Worm (Caenorhabditis elegans) whole organism, late embryonic: ENCODE measurements around the gene msp-64.
A peak's percentile ranks its signal among the peaks of the same experiment; 100 is the strongest.

ENCODE experiments used
- C38D4.7 ChIP-seq: fragments of 200-800 bp; sonication (Bioruptor generic); optimal IDR thresholded peaks from 2 replicates; lab custom pipeline; 2018; ENCODE audit warnings: mild to moderate bottlenecking, missing genetic modification characterization, moderate library complexity, missing compliant biosample characterization
- K09A11.1 ChIP-seq: sonication (generic microtip); optimal IDR thresholded peaks from 2 replicates; lab custom pipeline; 2017; ENCODE audit warnings: antibody characterized with exemption, mild to moderate bottlenecking, missing genetic modification characterization, missing compliant biosample characterization; ENCODE audit not compliant: insufficient read depth
- T23F11.4 ChIP-seq: fragments of 200-800 bp; sonication (Bioruptor generic); optimal IDR thresholded peaks from 2 replicates; lab custom pipeline; 2018; ENCODE audit warnings: mild to moderate bottlenecking, missing genetic modification characterization, missing compliant biosample characterization
- Y22D7AL.16 ChIP-seq: sonication (generic microtip); optimal IDR thresholded peaks from 2 replicates; lab custom pipeline; 2016; ENCODE audit warnings: missing genetic modification characterization, missing compliant biosample characterization
- ceh-14 ChIP-seq: sonication (generic microtip); optimal IDR thresholded peaks from 2 replicates; lab custom pipeline; 2016; ENCODE audit warnings: missing genotype, missing genetic modification characterization, missing compliant biosample characterization
- ceh-19 ChIP-seq: fragments of 200-800 bp; sonication (Bioruptor generic); optimal IDR thresholded peaks from 2 replicates; lab custom pipeline; 2018; ENCODE audit warnings: mild to moderate bottlenecking, missing genetic modification characterization, missing compliant biosample characterization
- ceh-2 ChIP-seq: sonication (generic microtip); optimal IDR thresholded peaks from 2 replicates; lab custom pipeline; 2016; ENCODE audit warnings: missing genotype, missing genetic modification characterization, missing compliant biosample characterization
- ceh-24 ChIP-seq: sonication (generic microtip); optimal IDR thresholded peaks from 2 replicates; lab custom pipeline; 2016; ENCODE audit warnings: mild to moderate bottlenecking, missing genetic modification characterization, missing compliant biosample characterization
- ceh-30 ChIP-seq: fragments of 150-350 bp; optimal IDR thresholded peaks from 2 replicates; lab custom pipeline; 2014; ENCODE audit warnings: missing biosample characterization, missing genetic modification characterization
- dmd-4 ChIP-seq: sonication (generic microtip); optimal IDR thresholded peaks from 2 replicates; lab custom pipeline; 2016; ENCODE audit warnings: borderline replicate concordance, missing genetic modification characterization, missing compliant biosample characterization
- dve-1 ChIP-seq: sonication (generic microtip); optimal IDR thresholded peaks from 2 replicates; lab custom pipeline; 2017; ENCODE audit warnings: antibody characterized with exemption, mild to moderate bottlenecking, missing genetic modification characterization, missing compliant biosample characterization
- ets-4 ChIP-seq: sonication (generic microtip); optimal IDR thresholded peaks from 2 replicates; lab custom pipeline; 2016; ENCODE audit warnings: missing genetic modification characterization, missing compliant biosample characterization
- fax-1 ChIP-seq: sonication (generic microtip); optimal IDR thresholded peaks from 2 replicates; lab custom pipeline; 2016; ENCODE audit warnings: missing genotype, missing genetic modification characterization, missing compliant biosample characterization
- fkh-6 ChIP-seq: sonication (generic microtip); optimal IDR thresholded peaks from 2 replicates; lab custom pipeline; 2016; ENCODE audit warnings: missing genetic modification characterization, missing compliant biosample characterization
- hlh-13 ChIP-seq: fragments of 200-800 bp; sonication (Bioruptor generic); optimal IDR thresholded peaks from 2 replicates; lab custom pipeline; 2018; ENCODE audit warnings: mild to moderate bottlenecking, missing genetic modification characterization, missing compliant biosample characterization
- hlh-15 ChIP-seq: sonication (generic microtip); optimal IDR thresholded peaks from 2 replicates; lab custom pipeline; 2016; ENCODE audit warnings: missing genetic modification characterization, missing compliant biosample characterization
- hlh-6 ChIP-seq: sonication (generic microtip); optimal IDR thresholded peaks from 2 replicates; lab custom pipeline; 2016; ENCODE audit warnings: missing genotype, missing genetic modification characterization, missing compliant biosample characterization
- hlh-8 ChIP-seq: sonication (generic microtip); optimal IDR thresholded peaks from 2 replicates; lab custom pipeline; 2016; ENCODE audit warnings: missing genotype, missing genetic modification characterization, missing compliant biosample characterization
- npax-4 ChIP-seq: sonication (generic microtip); optimal IDR thresholded peaks from 2 replicates; lab custom pipeline; 2016; ENCODE audit warnings: missing genetic modification characterization, missing compliant biosample characterization
- pax-1 ChIP-seq: fragments of 150-350 bp; optimal IDR thresholded peaks from 2 replicates; lab custom pipeline; 2014; ENCODE audit warnings: missing biosample characterization, missing genetic modification characterization
- pha-2 ChIP-seq: sonication (generic microtip); optimal IDR thresholded peaks from 2 replicates; lab custom pipeline; 2017; ENCODE audit warnings: mild to moderate bottlenecking, missing genetic modification characterization, missing compliant biosample characterization
- pqm-1 ChIP-seq: sonication (generic microtip); optimal IDR thresholded peaks from 2 replicates; lab custom pipeline; 2016; ENCODE audit warnings: missing genetic modification characterization, missing compliant biosample characterization
- ref-2 ChIP-seq: sonication (generic microtip); optimal IDR thresholded peaks from 2 replicates; lab custom pipeline; 2016; ENCODE audit warnings: missing genetic modification characterization, missing compliant biosample characterization
- sox-2 ChIP-seq: fragments of 200-800 bp; sonication (Bioruptor generic); IDR thresholded peaks from 2 replicates; pipeline ENCODE4 v1.3.6; 2022; ENCODE audit warnings: missing genetic modification reagents, missing genetic modification characterization, missing compliant biosample characterization
- syd-9 ChIP-seq: sonication (generic microtip); optimal IDR thresholded peaks from 2 replicates; lab custom pipeline; 2016; ENCODE audit warnings: mild to moderate bottlenecking, missing genetic modification characterization, moderate library complexity, missing compliant biosample characterization
- tbx-7 ChIP-seq: sonication (generic microtip); optimal IDR thresholded peaks from 2 replicates; lab custom pipeline; 2016; ENCODE audit warnings: missing genotype, missing genetic modification characterization, missing compliant biosample characterization

Gene msp-64

DNA sequence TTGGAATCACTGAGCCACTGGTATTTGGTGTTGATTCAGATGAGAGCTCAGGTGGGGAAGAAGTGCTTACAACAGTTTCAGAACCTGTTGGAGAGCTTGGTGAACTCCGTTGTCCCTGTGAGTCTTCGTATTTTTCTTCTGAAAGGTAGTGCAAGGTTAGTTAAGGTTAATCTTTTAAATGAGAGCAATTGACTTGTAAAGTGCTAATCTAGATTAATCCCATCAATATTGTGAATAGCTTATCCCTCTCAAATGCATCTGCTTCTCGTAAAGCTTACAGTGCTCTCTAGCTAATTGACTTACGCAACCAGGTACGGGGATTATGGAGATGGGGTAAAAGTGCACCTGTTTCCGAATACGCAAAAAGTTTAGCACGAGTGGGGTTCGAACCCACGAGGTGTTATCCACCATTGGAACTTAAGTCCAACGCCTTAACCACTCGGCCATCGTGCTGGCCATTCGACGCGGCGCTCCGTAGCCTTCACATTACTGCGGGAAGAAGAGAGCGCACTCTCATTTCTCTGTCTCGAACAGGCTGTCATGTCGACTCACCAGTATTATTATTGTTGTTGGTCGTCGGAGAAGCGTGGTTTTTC lies 37.5 kb downstream of the msp-64 start (continued):
- TF ChIP-seq ceh-24 (tag; lab: Kevin White, UChicago) (peak; percentile 8), syd-9 (tag; lab: Kevin White, UChicago) (peak; percentile 35), pha-2 (tag; lab: Kevin White, UChicago) (no peak), npax-4 (tag; lab: Kevin White, UChicago) (no peak), T23F11.4 (GFP tag; lab: Kevin White, UChicago) (peak; percentile 51), ceh-2 (tag; lab: Kevin White, UChicago) (peak; percentile 46), fkh-6 (peak; percentile 59), tbx-7 (tag; lab: Kevin White, UChicago) (no peak), Y22D7AL.16 (tag; lab: Kevin White, UChicago) (peak; percentile 18), K09A11.1 (tag; lab: Kevin White, UChicago) (no peak), sox-2 (no peak; the same call in 1 of the 2 replicates), fax-1 (peak; percentile 38), ceh-30 (no peak), dmd-4 (tag; lab: Kevin White, UChicago) (no peak), pax-1 (tag; lab: Kevin White, UChicago) (no peak), ceh-19 (GFP tag; lab: Kevin White, UChicago) (no peak), hlh-15 (tag; lab: Kevin White, UChicago) (no peak)

DNA sequence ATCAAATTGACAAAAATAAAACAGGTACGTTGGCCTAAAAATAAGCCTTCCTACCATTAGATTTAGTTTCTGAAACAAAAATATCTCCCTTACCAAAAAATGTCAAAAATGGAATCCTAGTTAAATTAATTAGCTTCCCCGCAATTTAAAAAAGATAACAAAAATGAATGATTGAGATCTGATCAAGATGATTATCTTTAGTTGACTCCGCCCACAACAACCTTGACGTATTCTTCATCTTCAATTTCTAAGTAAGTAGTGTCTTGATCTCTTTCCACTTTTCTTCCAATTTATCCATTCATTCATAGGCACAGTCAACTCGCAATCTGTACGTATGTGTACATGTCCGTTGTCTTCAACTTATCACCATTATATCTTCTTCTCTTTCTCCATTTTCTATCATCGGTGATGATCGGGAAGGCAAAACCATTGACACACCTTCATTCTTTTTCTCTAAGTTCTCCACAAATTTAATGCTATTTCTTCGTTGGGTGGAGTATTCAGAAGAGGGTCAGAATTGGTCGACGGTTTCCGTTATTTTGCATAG lies 41.8 kb downstream of the msp-64 start:
- no peak for TF ChIP-seq hlh-6 (tag; lab: Kevin White, UChicago)

ce11 chrII:5765318-5765717 lies 44.8 kb downstream of the msp-64 start, which contains the start of gene ifb-1:
Gene ifb-1 (plus strand): TSS chrII:5765618.
- TF ChIP-seq fax-1 = no peak
- TF ChIP-seq ceh-24 (tag; lab: Kevin White, UChicago) = no peak
- no peak for TF ChIP-seq fkh-6
- no peak for TF ChIP-seq hlh-13
- TF ChIP-seq T23F11.4 (GFP tag; lab: Kevin White, UChicago) = no peak
- no peak for TF ChIP-seq ref-2 (tag; lab: Kevin White, UChicago)
- no peak for TF ChIP-seq ets-4
- TF ChIP-seq dve-1 (tag; lab: Kevin White, UChicago) = no peak
- no peak for TF ChIP-seq ceh-19 (GFP tag; lab: Kevin White, UChicago)
- no peak for TF ChIP-seq C38D4.7
- TF ChIP-seq pqm-1 = no peak
- TF ChIP-seq pax-1 (tag; lab: Kevin White, UChicago) = no peak
- TF ChIP-seq hlh-8 (tag; lab: Kevin White, UChicago) = no peak
- TF ChIP-seq ceh-14 (tag; lab: Kevin White, UChicago) = no peak
